Fruit fly (Drosophila melanogaster) whole organism, embryonic: ENCODE results near the gene dmrt11E.

ENCODE experiments used
- Awh ChIP-seq: fragments of 200-800 bp; sonication (Bioruptor generic); IDR thresholded peaks from 2 replicates; pipeline ENCODE4, ENCODE4 v1.3.6; 2022; ENCODE audit warnings: missing biosample characterization, missing genetic modification characterization
- Blimp-1 ChIP-seq: fragments of 200-800 bp; sonication (Bioruptor generic); optimal IDR thresholded peaks from 3 replicates; lab custom pipeline; 2018; ENCODE audit warnings: missing biosample characterization, missing genetic modification characterization, mild to moderate bottlenecking, moderate library complexity, missing genetic modification reagents
- Bteb2 ChIP-seq: fragments of 200-800 bp; sonication (Bioruptor generic); optimal IDR thresholded peaks from 2 replicates; lab custom pipeline; 2016; ENCODE audit warnings: missing biosample characterization, missing genetic modification characterization
- CG10209 ChIP-seq: fragments of 200-800 bp; sonication (Bioruptor generic); optimal IDR thresholded peaks from 3 replicates; lab custom pipeline; 2017; ENCODE audit warnings: missing biosample characterization, mild to moderate bottlenecking, missing genetic modification characterization, missing genetic modification reagents
- CG10431 ChIP-seq: fragments of 200-800 bp; sonication (Bioruptor generic); optimal IDR thresholded peaks from 3 replicates; lab custom pipeline; 2018; ENCODE audit warnings: missing biosample characterization, mild to moderate bottlenecking, missing genetic modification characterization
- CG12071 ChIP-seq: fragments of 200-800 bp; sonication (Bioruptor generic); optimal IDR thresholded peaks from 3 replicates; lab custom pipeline; 2018; ENCODE audit warnings: missing biosample characterization, mild to moderate bottlenecking, missing genetic modification characterization
- CG12236 ChIP-seq: fragments of 200-800 bp; sonication (Bioruptor generic); optimal IDR thresholded peaks from 2 replicates; lab custom pipeline; 2016; ENCODE audit warnings: missing biosample characterization, missing genetic modification characterization
- CG13424 ChIP-seq: fragments of 200-800 bp; sonication (Bioruptor generic); optimal IDR thresholded peaks from 2 replicates; lab custom pipeline; 2019; ENCODE audit warnings: missing biosample characterization, mild to moderate bottlenecking, missing genetic modification characterization, moderate library complexity
- CG13624 ChIP-seq: fragments of 200-800 bp; sonication (Bioruptor generic); optimal IDR thresholded peaks from 2 replicates; lab custom pipeline; 2016; ENCODE audit warnings: missing biosample characterization, missing genetic modification characterization
- CG1603 ChIP-seq: fragments of 200-800 bp; sonication (Bioruptor generic); optimal IDR thresholded peaks from 2 replicates; lab custom pipeline; 2019; ENCODE audit warnings: missing biosample characterization, mild to moderate bottlenecking, missing genetic modification characterization, moderate library complexity
- CG17829 ChIP-seq: fragments of 200-800 bp; optimal IDR thresholded peaks from 2 replicates; lab custom pipeline; 2019; ENCODE audit warnings: missing biosample characterization, mild to moderate bottlenecking, missing genetic modification characterization, moderate library complexity
- CG32532 ChIP-seq: fragments of 200-800 bp; sonication (Bioruptor generic); IDR thresholded peaks from 2 replicates; pipeline ENCODE4 v1.3.6; 2022; ENCODE audit warnings: missing biosample characterization, missing genetic modification characterization
- CG4282 ChIP-seq: fragments of 200-800 bp; sonication (Bioruptor generic); optimal IDR thresholded peaks from 2 replicates; lab custom pipeline; 2016; ENCODE audit warnings: missing biosample characterization, missing genetic modification characterization
- CG43689 ChIP-seq: fragments of 200-800 bp; sonication (Bioruptor generic); IDR thresholded peaks from 2 replicates; pipeline ENCODE4 v1.3.6; 2022; ENCODE audit warnings: missing biosample characterization, missing genetic modification characterization
- CG4617 ChIP-seq: fragments of 200-800 bp; sonication (Bioruptor generic); optimal IDR thresholded peaks from 3 replicates; lab custom pipeline; 2016; ENCODE audit warnings: missing biosample characterization, missing genetic modification characterization, borderline replicate concordance
- CG4854 ChIP-seq: fragments of 200-800 bp; sonication (Bioruptor generic); optimal IDR thresholded peaks from 2 replicates; lab custom pipeline; 2016; ENCODE audit warnings: missing biosample characterization, missing genetic modification characterization, inconsistent platforms
- CG6689 ChIP-seq: fragments of 200-800 bp; sonication (Bioruptor generic); IDR thresholded peaks from 2 replicates; pipeline ENCODE4 v1.3.6; 2022; ENCODE audit warnings: missing biosample characterization, missing genetic modification characterization
- CG8290 ChIP-seq, 3 experiments: fragments of 200-800 bp; sonication (Bioruptor generic); optimal IDR thresholded peaks; 2 replicates each; lab custom pipeline; 2016 to 2019; ENCODE audit warnings: missing biosample characterization in 3 of 3, missing genetic modification characterization in 3 of 3, mild to moderate bottlenecking in 2 of 3, moderate library complexity in 1 of 3
- CG8359 ChIP-seq: fragments of 200-800 bp; sonication (Bioruptor generic); optimal IDR thresholded peaks from 2 replicates; lab custom pipeline; 2017; ENCODE audit warnings: missing biosample characterization, mild to moderate bottlenecking, missing genetic modification characterization, borderline replicate concordance
- D19B ChIP-seq: fragments of 200-800 bp; sonication (Bioruptor generic); optimal IDR thresholded peaks from 2 replicates; lab custom pipeline; 2017; ENCODE audit warnings: missing biosample characterization, mild to moderate bottlenecking, missing genetic modification characterization
- Deaf1 ChIP-seq: fragments of 200-800 bp; optimal IDR thresholded peaks from 3 replicates; lab custom pipeline; 2019; ENCODE audit warnings: missing biosample characterization, mild to moderate bottlenecking, missing genetic modification characterization, moderate library complexity
- Doc2 ChIP-seq: fragments of 200-800 bp; sonication (Bioruptor generic); IDR thresholded peaks from 2 replicates; pipeline ENCODE4 v1.3.6; 2022; ENCODE audit warnings: missing biosample characterization, missing genetic modification characterization
- Hey ChIP-seq: fragments of 200-800 bp; sonication (Bioruptor generic); optimal IDR thresholded peaks from 3 replicates; lab custom pipeline; 2018; ENCODE audit warnings: missing biosample characterization, mild to moderate bottlenecking, missing genetic modification characterization
- Hr78 ChIP-seq, 2 experiments: fragments of 200-800 bp in 1 of 2; fragments of >200 bp in 1 of 2; sonication (Bioruptor generic) in 1 of 2; optimal IDR thresholded peaks; 2 replicates each; lab custom pipeline; 2017 to 2019; ENCODE audit warnings: missing biosample characterization in 2 of 2, missing genetic modification characterization in 2 of 2, mild to moderate bottlenecking in 1 of 2, moderate library complexity in 1 of 2
- Myb ChIP-seq: fragments of 200-800 bp; sonication (Bioruptor generic); optimal IDR thresholded peaks from 2 replicates; lab custom pipeline; 2016; ENCODE audit warnings: missing biosample characterization, missing genetic modification characterization
- Nf-YA ChIP-seq: fragments of 200-800 bp; sonication (Bioruptor generic); IDR thresholded peaks from 2 replicates; pipeline ENCODE4 v1.3.6; 2022; ENCODE audit warnings: missing biosample characterization, missing genetic modification characterization
- Rfx ChIP-seq: fragments of 200-800 bp; sonication (Bioruptor generic); IDR thresholded peaks from 2 replicates; pipeline ENCODE4 v1.3.6; 2022; ENCODE audit warnings: missing biosample characterization, missing genetic modification characterization
- Spps ChIP-seq: fragments of 200-800 bp; sonication (Bioruptor generic); optimal IDR thresholded peaks from 2 replicates; lab custom pipeline; 2018; ENCODE audit warnings: missing biosample characterization, mild to moderate bottlenecking, missing genetic modification characterization
- YL-1 ChIP-seq: fragments of 200-800 bp; sonication (Bioruptor generic); optimal IDR thresholded peaks from 3 replicates; lab custom pipeline; 2017; ENCODE audit warnings: missing biosample characterization, mild to moderate bottlenecking, missing genetic modification characterization
- aop ChIP-seq: fragments of 200-800 bp; sonication (Bioruptor generic); IDR thresholded peaks from 2 replicates; pipeline ENCODE4 v1.3.6; 2022; ENCODE audit warnings: missing biosample characterization, missing genetic modification characterization
- ap ChIP-seq: fragments of 200-800 bp; sonication (Bioruptor generic); IDR thresholded peaks from 2 replicates; pipeline ENCODE4 v1.3.6; 2022; ENCODE audit warnings: missing biosample characterization, missing genetic modification characterization
- da ChIP-seq: fragments of 200-800 bp; sonication (Bioruptor generic); optimal IDR thresholded peaks from 2 replicates; lab custom pipeline; 2016; ENCODE audit warnings: missing biosample characterization, missing genetic modification characterization
- dimm ChIP-seq: fragments of 200-800 bp; sonication (Bioruptor generic); IDR thresholded peaks from 2 replicates; pipeline ENCODE4 v1.3.6; 2022; ENCODE audit warnings: missing biosample characterization, missing genetic modification characterization
- ems ChIP-seq: fragments of 200-800 bp; sonication (Bioruptor generic); optimal IDR thresholded peaks from 3 replicates; lab custom pipeline; 2016; ENCODE audit warnings: missing biosample characterization, missing genetic modification characterization
- h ChIP-seq: fragments of >200 bp; optimal IDR thresholded peaks from 2 replicates; lab custom pipeline; 2017
- ham ChIP-seq: fragments of 200-800 bp; sonication (Bioruptor generic); IDR thresholded peaks from 2 replicates; pipeline ENCODE4 v1.3.6; 2022; ENCODE audit warnings: missing biosample characterization, missing genetic modification characterization
- insv ChIP-seq, 2 experiments: fragments of 200-800 bp; sonication (Bioruptor generic); optimal IDR thresholded peaks; 3 replicates each; lab custom pipeline; 2016 to 2018; ENCODE audit warnings: missing biosample characterization in 2 of 2, missing genetic modification characterization in 2 of 2
- kah ChIP-seq: fragments of 200-800 bp; sonication (Bioruptor generic); optimal IDR thresholded peaks from 2 replicates; lab custom pipeline; 2018; ENCODE audit warnings: missing biosample characterization, mild to moderate bottlenecking, missing genetic modification characterization
- kni ChIP-seq: fragments of 200-800 bp; sonication (Bioruptor generic); optimal IDR thresholded peaks from 3 replicates; lab custom pipeline; 2017; ENCODE audit warnings: mild to moderate bottlenecking, missing biosample characterization, missing genetic modification reagents, missing genetic modification characterization
- knrl ChIP-seq: fragments of 200-800 bp; sonication (Bioruptor generic); IDR thresholded peaks from 3 replicates; pipeline ENCODE4 v1.3.6; 2022; ENCODE audit warnings: missing biosample characterization, missing genetic modification characterization; ENCODE audit not compliant: partially characterized antibody
- mld ChIP-seq: fragments of 200-800 bp; sonication (Bioruptor generic); IDR thresholded peaks from 3 replicates; pipeline ENCODE4 v1.3.6; 2022; ENCODE audit warnings: missing biosample characterization, missing genetic modification characterization; ENCODE audit not compliant: partially characterized antibody
- nau ChIP-seq: fragments of 200-800 bp; sonication (Bioruptor generic); optimal IDR thresholded peaks from 3 replicates; lab custom pipeline; 2017; ENCODE audit warnings: missing biosample characterization, mild to moderate bottlenecking, missing genetic modification characterization, missing genetic modification reagents
- pfk ChIP-seq: fragments of 200-800 bp; sonication (Bioruptor generic); optimal IDR thresholded peaks from 2 replicates; lab custom pipeline; 2018; ENCODE audit warnings: missing biosample characterization, mild to moderate bottlenecking, missing genetic modification characterization, moderate library complexity
- ro ChIP-seq: fragments of 200-800 bp; sonication (Bioruptor generic); IDR thresholded peaks from 2 replicates; pipeline ENCODE4 v1.3.6; 2022; ENCODE audit warnings: missing biosample characterization, missing genetic modification characterization
- salm ChIP-seq: fragments of 200-800 bp; sonication (Bioruptor generic); optimal IDR thresholded peaks from 2 replicates; lab custom pipeline; 2018; ENCODE audit warnings: missing biosample characterization, mild to moderate bottlenecking, missing genetic modification characterization
- sna ChIP-seq: fragments of 200-800 bp; sonication (Bioruptor generic); IDR thresholded peaks from 2 replicates; pipeline ENCODE4 v1.3.6; 2022; ENCODE audit warnings: missing biosample characterization, missing genetic modification characterization; ENCODE audit not compliant: partially characterized antibody
- sqz ChIP-seq: fragments of 200-800 bp; sonication (Bioruptor generic); optimal IDR thresholded peaks from 3 replicates; lab custom pipeline; 2018; ENCODE audit warnings: missing biosample characterization, mild to moderate bottlenecking, missing genetic modification characterization
- tna ChIP-seq: fragments of 200-800 bp; sonication (Bioruptor generic); IDR thresholded peaks from 2 replicates; pipeline ENCODE4 v1.3.6; 2022; ENCODE audit warnings: missing biosample characterization, missing genetic modification characterization; ENCODE audit not compliant: partially characterized antibody
- trh ChIP-seq: fragments of 200-800 bp; sonication (Bioruptor generic); optimal IDR thresholded peaks from 2 replicates; lab custom pipeline; 2016; ENCODE audit warnings: missing biosample characterization, missing genetic modification characterization
- vnd ChIP-seq: fragments of 200-800 bp; sonication (Bioruptor generic); IDR thresholded peaks from 3 replicates; pipeline ENCODE4 v1.3.6; 2022; ENCODE audit warnings: missing biosample characterization, missing genetic modification characterization; ENCODE audit not compliant: partially characterized antibody

dmrt11E gene

DNA sequence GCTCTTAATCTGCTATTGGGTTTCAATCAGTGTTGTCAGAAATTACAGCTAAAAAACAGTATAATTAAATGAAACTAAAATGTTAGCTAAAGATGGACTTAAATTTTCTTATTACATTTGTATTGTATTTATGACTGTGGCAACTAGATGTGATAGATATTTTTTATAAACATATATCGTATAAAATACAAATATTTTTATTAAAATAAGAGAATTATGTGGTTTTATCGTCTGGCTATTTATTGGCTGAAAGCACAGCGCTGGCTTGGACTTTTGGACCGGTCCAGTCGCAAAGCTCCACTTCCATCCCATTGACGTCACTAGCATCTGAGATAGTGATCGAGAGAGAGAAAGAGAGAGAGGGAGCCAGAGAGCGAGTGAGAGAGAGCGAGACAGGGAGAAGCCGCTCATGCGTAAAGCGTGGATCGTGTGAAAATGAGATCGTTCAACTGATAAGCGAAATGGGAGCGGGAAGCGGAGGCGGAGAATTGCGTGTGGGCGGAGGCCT is 48.6 kb upstream of the dmrt11E start (continued):
- no peak for TF ChIP-seq da (GFP tag; lab: Kevin White, UChicago)
- no peak for TF ChIP-seq sna (GFP tag; lab: Robert Waterston, UW)
- no peak for TF ChIP-seq ham (GFP tag; lab: Robert Waterston, UW)
- TF ChIP-seq trh (GFP tag; lab: Kevin White, UChicago): no peak
- TF ChIP-seq vnd: no peak
- TF ChIP-seq CG4854 (GFP tag; lab: Kevin White, UChicago): no peak
- TF ChIP-seq Spps (tag; lab: Kevin White, UChicago): no peak
- TF ChIP-seq CG8359: no peak
- TF ChIP-seq salm (tag; lab: Kevin White, UChicago): peak; percentile 39
- TF ChIP-seq Rfx (GFP tag; lab: Robert Waterston, UW): 0 out of 2 replicates have a peak, but pooled peaks have one; percentile 14
- 0 out of 2 replicates have a peak, but pooled peaks have one; percentile 28 for TF ChIP-seq CG32532 (GFP tag; lab: Robert Waterston, UW)
- TF ChIP-seq CG13424 (tag; lab: Kevin White, UChicago): peak; percentile 61
- TF ChIP-seq CG10209 (GFP tag; lab: Kevin White, UChicago): no peak
- no peak for TF ChIP-seq ro
- TF ChIP-seq CG6689 (GFP tag; lab: Robert Waterston, UW): peak; percentile 40; the same call in 1 of the 2 replicates
- no peak for TF ChIP-seq Awh (GFP tag; lab: Robert Waterston, UW)
- TF ChIP-seq Myb: no peak
- no peak for TF ChIP-seq Bteb2 (GFP tag; lab: Kevin White, UChicago)
- TF ChIP-seq ems (GFP tag; lab: Kevin White, UChicago): no peak
- peak; percentile 1 for TF ChIP-seq D19B
- TF ChIP-seq CG43689: no peak
- TF ChIP-seq aop: no peak
- no peak for TF ChIP-seq Hey (tag; lab: Kevin White, UChicago)
- TF ChIP-seq Hr78 (GFP tag; optimal IDR thresholded peaks at IDR 0.05; lab: Kevin White, UChicago): no peak
- peak; percentile 20 for TF ChIP-seq CG17829 (tag; lab: Kevin White, UChicago)
- no peak for TF ChIP-seq pfk
- no peak for TF ChIP-seq insv (GFP tag; optimal IDR thresholded peaks at IDR 0.05; lab: Kevin White, UChicago)
- TF ChIP-seq Nf-YA: no peak
- TF ChIP-seq CG4617 (GFP tag; lab: Kevin White, UChicago): no peak
- no peak for TF ChIP-seq nau (GFP tag; lab: Kevin White, UChicago)
- TF ChIP-seq knrl: no peak
- TF ChIP-seq dimm: no peak
- TF ChIP-seq kah (GFP tag; lab: Kevin White, UChicago): no peak
- TF ChIP-seq YL-1 (GFP tag; lab: Kevin White, UChicago): no peak
- no peak for TF ChIP-seq Doc2 (GFP tag; lab: Robert Waterston, UW)
- no peak for TF ChIP-seq CG8290 (GFP tag; optimal IDR thresholded peaks at IDR 0.05; lab: Kevin White, UChicago)
- no peak for TF ChIP-seq CG8290 (tag; optimal IDR thresholded peaks at IDR 0.05; lab: Kevin White, UChicago)
- no peak for TF ChIP-seq CG4282 (GFP tag; lab: Kevin White, UChicago)
- TF ChIP-seq Deaf1: peak; percentile 46
- no peak for TF ChIP-seq ap (GFP tag; lab: Robert Waterston, UW)
- TF ChIP-seq CG12236 (GFP tag; lab: Kevin White, UChicago): no peak
- TF ChIP-seq CG1603 (tag; lab: Kevin White, UChicago): no peak
- TF ChIP-seq sqz: no peak
- TF ChIP-seq kni (GFP tag; lab: Kevin White, UChicago): peak; percentile 32
- no peak for TF ChIP-seq h (lab: Kevin White, UChicago)
- TF ChIP-seq tna (GFP tag; lab: Robert Waterston, UW): no peak
- TF ChIP-seq Blimp-1: no peak
- no peak for TF ChIP-seq mld (GFP tag; lab: Robert Waterston, UW)
- no peak for TF ChIP-seq CG13624 (GFP tag; lab: Kevin White, UChicago)
- TF ChIP-seq CG10431 (GFP tag; lab: Kevin White, UChicago): no peak
- no peak for TF ChIP-seq CG12071 (GFP tag; lab: Kevin White, UChicago)
